Worm (Caenorhabditis elegans) whole organism, L2 larva: Measurements from ENCODE around the gene nhr-275.
A peak's percentile ranks its signal among the peaks of the same experiment; 100 is the strongest.

Source experiments
- C34F6.9 ChIP-seq: fragments of 150-350 bp; optimal IDR thresholded peaks from 2 replicates; lab custom pipeline; 2014; ENCODE audit warnings: missing biosample characterization, missing genetic modification characterization
- F13H6.1 ChIP-seq: sonication (generic microtip); optimal IDR thresholded peaks from 2 replicates; lab custom pipeline; 2016; ENCODE audit warnings: missing genetic modification characterization, missing compliant biosample characterization
- Y55F3AM.14 ChIP-seq: fragments of 200-800 bp; sonication (Bioruptor generic); optimal IDR thresholded peaks from 2 replicates; lab custom pipeline; 2018; ENCODE audit warnings: mild to moderate bottlenecking, missing genetic modification characterization, missing compliant biosample characterization
- ZK546.5 ChIP-seq: sonication (generic microtip); optimal IDR thresholded peaks from 2 replicates; lab custom pipeline; 2017; ENCODE audit warnings: missing biosample characterization, missing genetic modification characterization
- alr-1 ChIP-seq: fragments of 150-350 bp; optimal IDR thresholded peaks from 2 replicates; lab custom pipeline; 2014; ENCODE audit warnings: missing biosample characterization, missing genetic modification characterization
- aly-2 ChIP-seq: fragments of 150-350 bp; optimal IDR thresholded peaks from 2 replicates; lab custom pipeline; 2014; ENCODE audit warnings: missing biosample characterization, missing genetic modification characterization
- ama-1 ChIP-seq: fragments of 150-350 bp; optimal IDR thresholded peaks from 2 replicates; lab custom pipeline; 2018; ENCODE audit warnings: inconsistent platforms
- blmp-1 ChIP-seq: sonication (generic microtip); optimal IDR thresholded peaks from 2 replicates; lab custom pipeline; 2017; ENCODE audit warnings: missing genetic modification characterization, mild to moderate bottlenecking, missing compliant biosample characterization, antibody characterized with exemption, moderate library complexity; ENCODE audit not compliant: insufficient read depth
- ceh-16 ChIP-seq: fragments of 150-350 bp; optimal IDR thresholded peaks from 2 replicates; lab custom pipeline; 2014; ENCODE audit warnings: missing biosample characterization, missing genetic modification characterization
- ceh-82 ChIP-seq: fragments of 150-350 bp; optimal IDR thresholded peaks from 2 replicates; lab custom pipeline; 2014; ENCODE audit warnings: missing biosample characterization, missing genetic modification characterization
- crh-2 ChIP-seq: sonication (generic microtip); optimal IDR thresholded peaks from 2 replicates; lab custom pipeline; 2017; ENCODE audit warnings: missing biosample characterization, missing genetic modification characterization
- dmd-4 ChIP-seq: sonication (generic microtip); optimal IDR thresholded peaks from 2 replicates; lab custom pipeline; 2017; ENCODE audit warnings: missing biosample characterization, missing genetic modification characterization
- elt-1 ChIP-seq: fragments of 150-350 bp; optimal IDR thresholded peaks from 2 replicates; lab custom pipeline; 2014; ENCODE audit warnings: missing biosample characterization, missing genetic modification characterization
- fos-1 ChIP-seq: fragments of 150-350 bp; optimal IDR thresholded peaks from 2 replicates; lab custom pipeline; 2014; ENCODE audit warnings: missing biosample characterization, missing genetic modification characterization
- gmeb-1 ChIP-seq: fragments of 150-350 bp; optimal IDR thresholded peaks from 2 replicates; lab custom pipeline; 2014; ENCODE audit warnings: missing biosample characterization, missing genetic modification characterization
- lin-39 ChIP-seq: fragments of 150-350 bp; optimal IDR thresholded peaks from 2 replicates; lab custom pipeline; 2014; ENCODE audit warnings: missing biosample characterization, missing genetic modification reagents, missing genetic modification characterization
- lsy-2 ChIP-seq, 2 experiments: fragments of 150-350 bp in 1 of 2; sonication (generic microtip) in 1 of 2; optimal IDR thresholded peaks; 2 replicates each; lab custom pipeline; 2014 to 2017; ENCODE audit warnings: missing biosample characterization in 2 of 2, missing genetic modification characterization in 2 of 2
- mdl-1 ChIP-seq, 2 experiments: fragments of 150-350 bp in 1 of 2; sonication (generic microtip) in 1 of 2; optimal IDR thresholded peaks; 2 replicates each; lab custom pipeline; 2017; ENCODE audit warnings: missing biosample characterization in 2 of 2, missing genetic modification characterization in 2 of 2
- nhr-10 ChIP-seq: sonication (generic microtip); optimal IDR thresholded peaks from 2 replicates; lab custom pipeline; 2017; ENCODE audit warnings: missing biosample characterization, missing genetic modification characterization
- nhr-11 ChIP-seq: fragments of 150-350 bp; optimal IDR thresholded peaks from 2 replicates; lab custom pipeline; 2014; ENCODE audit warnings: missing biosample characterization, missing genetic modification characterization
- nhr-129 ChIP-seq: fragments of 150-350 bp; optimal IDR thresholded peaks from 2 replicates; lab custom pipeline; 2014; ENCODE audit warnings: missing biosample characterization, missing genetic modification characterization
- nhr-21 ChIP-seq: fragments of 150-350 bp; optimal IDR thresholded peaks from 2 replicates; lab custom pipeline; 2014; ENCODE audit warnings: missing biosample characterization, missing genetic modification characterization
- nhr-23 ChIP-seq: fragments of 150-350 bp; optimal IDR thresholded peaks from 2 replicates; lab custom pipeline; 2014; ENCODE audit warnings: missing biosample characterization, missing genetic modification reagents, missing genetic modification characterization
- nhr-237 ChIP-seq: fragments of 150-350 bp; optimal IDR thresholded peaks from 2 replicates; lab custom pipeline; 2014; ENCODE audit warnings: missing biosample characterization, missing genetic modification characterization
- nhr-25 ChIP-seq: fragments of 150-350 bp; sonication (generic microtip); optimal IDR thresholded peaks from 3 replicates; lab custom pipeline; 2014; ENCODE audit warnings: missing biosample characterization, missing genetic modification characterization
- nhr-77 ChIP-seq: fragments of 150-350 bp; optimal IDR thresholded peaks from 2 replicates; lab custom pipeline; 2014; ENCODE audit warnings: missing biosample characterization, missing genetic modification characterization
- skn-1 ChIP-seq: sonication (generic microtip); optimal IDR thresholded peaks from 2 replicates; lab custom pipeline; 2017; ENCODE audit warnings: missing biosample characterization, missing genetic modification characterization
- sma-3 ChIP-seq: sonication (generic microtip); optimal IDR thresholded peaks from 2 replicates; lab custom pipeline; 2016; ENCODE audit warnings: missing genetic modification reagents, missing genetic modification characterization, missing compliant biosample characterization
- sma-9 ChIP-seq, 2 experiments: fragments of 150-350 bp in 1 of 2; sonication (generic microtip) in 1 of 2; optimal IDR thresholded peaks; 2 replicates each; lab custom pipeline; 2014 to 2016; ENCODE audit warnings: missing genetic modification characterization in 2 of 2, mild to moderate bottlenecking in 1 of 2, missing biosample characterization in 1 of 2, missing compliant biosample characterization in 1 of 2, missing genetic modification reagents in 1 of 2, moderate library complexity in 1 of 2
- snpc-4 ChIP-seq: fragments of 150-350 bp; optimal IDR thresholded peaks from 2 replicates; lab custom pipeline; 2014; ENCODE audit warnings: missing biosample characterization, missing genetic modification characterization
- unc-55 ChIP-seq: fragments of 150-350 bp; sonication (generic microtip); optimal IDR thresholded peaks from 3 replicates; lab custom pipeline; 2014; ENCODE audit warnings: missing biosample characterization, missing genetic modification reagents, missing genetic modification characterization
- unc-62 ChIP-seq: fragments of 150-350 bp; optimal IDR thresholded peaks from 2 replicates; lab custom pipeline; 2014; ENCODE audit warnings: missing biosample characterization, missing genetic modification reagents, missing genetic modification characterization
- zag-1 ChIP-seq: fragments of 150-350 bp; optimal IDR thresholded peaks from 2 replicates; lab custom pipeline; 2014; ENCODE audit warnings: missing biosample characterization, missing genetic modification characterization
- ztf-1 ChIP-seq: fragments of 200-800 bp; sonication (Bioruptor generic); conservative IDR thresholded peaks from 2 replicates; pipeline ENCODE4 v1.3.6; 2022; ENCODE audit warnings: missing genetic modification characterization, missing compliant biosample characterization
- ztf-11 ChIP-seq: sonication (generic microtip); optimal IDR thresholded peaks from 2 replicates; lab custom pipeline; 2017; ENCODE audit warnings: missing biosample characterization, missing genetic modification characterization

Gene nhr-275

DNA sequence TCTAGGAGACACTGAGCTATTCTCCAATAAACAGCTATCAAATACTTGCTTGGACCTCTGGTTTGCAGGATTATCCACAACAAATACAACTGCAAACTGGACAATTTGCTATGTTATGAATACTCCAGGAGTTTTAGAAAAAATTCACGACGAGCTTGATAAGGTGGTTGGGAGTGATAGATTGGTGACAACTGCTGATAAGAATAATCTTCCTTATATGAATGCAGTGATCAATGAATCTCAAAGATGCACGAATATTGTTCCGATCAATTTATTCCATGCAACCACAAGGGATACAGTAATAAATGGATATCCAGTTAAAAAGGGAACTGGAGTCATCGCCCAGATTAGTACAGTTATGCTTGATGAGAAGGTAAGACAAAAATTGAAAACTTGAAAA, 15.1 kb downstream of the nhr-275 start:
- TF ChIP-seq F13H6.1, result no peak
- TF ChIP-seq nhr-237 (tag; lab: Kevin White, UChicago), result no peak
- peak; percentile 11 for TF ChIP-seq fos-1 (tag; lab: Kevin White, UChicago)
- no peak for TF ChIP-seq lin-39 (tag; lab: Kevin White, UChicago)

DNA sequence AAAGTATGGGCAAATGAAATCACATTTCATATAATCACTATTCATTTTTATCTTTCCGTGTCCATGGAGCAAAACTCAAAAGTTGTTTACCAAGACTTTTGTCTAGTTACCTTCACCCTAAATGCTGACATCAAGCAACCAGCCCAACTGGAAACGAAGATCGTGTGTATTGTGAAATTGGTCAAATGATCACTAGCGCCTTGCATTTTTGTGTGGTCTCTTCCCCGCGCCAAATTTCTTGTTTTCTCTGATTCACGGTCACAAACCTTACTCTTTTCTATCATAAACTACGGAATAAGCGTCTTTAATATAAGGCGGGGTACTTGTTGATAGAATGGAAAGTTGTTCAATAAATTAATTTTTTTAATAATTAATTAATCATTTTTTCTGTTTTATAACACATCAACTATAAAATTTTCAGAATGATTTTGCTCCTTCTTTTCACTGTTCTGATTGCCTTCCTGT, 16.7 kb downstream of the nhr-275 start, which contains the start of gene cyp-33C7:
TSS of gene cyp-33C7 (plus strand) at position 415 of the 465 bp plus-strand sequence.
- TF ChIP-seq ZK546.5 (tag; lab: Kevin White, UChicago), result no peak
- peak; percentile 64 for TF ChIP-seq sma-9 (GFP tag; optimal IDR thresholded peaks at IDR 0.05; lab: Kevin White, UChicago)
- TF ChIP-seq sma-9 (tag; optimal IDR thresholded peaks at IDR 0.05; lab: Kevin White, UChicago), result no peak
- TF ChIP-seq C34F6.9, result peak; percentile 17
- peak; percentile 35 for TF ChIP-seq gmeb-1
- no peak for TF ChIP-seq dmd-4 (tag; lab: Kevin White, UChicago)
- TF ChIP-seq nhr-129 (tag; lab: Kevin White, UChicago), result peak; percentile 59
- TF ChIP-seq skn-1, result peak; percentile 10
- TF ChIP-seq ztf-11 (tag; lab: Kevin White, UChicago), result no peak
- TF ChIP-seq crh-2, result peak; percentile 46
- peak; percentile 81 for TF ChIP-seq fos-1 (tag; lab: Kevin White, UChicago)

DNA sequence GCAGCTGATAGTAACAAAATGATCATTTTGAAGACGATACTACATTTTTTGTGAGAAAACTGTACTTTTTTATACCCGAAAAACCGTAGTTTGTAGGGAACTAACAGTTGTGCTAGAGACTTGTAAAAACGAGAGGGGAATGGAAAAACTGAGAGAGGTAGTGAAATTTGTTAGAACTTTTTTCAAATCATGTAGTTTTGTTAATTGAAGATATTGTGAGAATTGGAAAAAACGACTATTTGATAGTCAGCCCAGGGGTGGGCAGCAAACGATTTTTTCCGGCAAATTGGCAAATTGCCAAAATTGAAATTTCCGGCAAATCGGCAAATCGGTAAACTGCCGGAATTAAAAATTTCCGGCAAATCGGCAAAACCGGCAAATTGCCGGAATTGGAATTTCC, 17.5 kb downstream of the nhr-275 start, which contains the start of gene cyp-33C6:
TSS of gene cyp-33C6 (minus strand) at position 101 of the 400 bp plus-strand sequence.
- no peak for TF ChIP-seq ztf-11 (tag; lab: Kevin White, UChicago)
- no peak for TF ChIP-seq aly-2 (tag; lab: Kevin White, UChicago)
- TF ChIP-seq nhr-10, result no peak
- TF ChIP-seq nhr-77 (tag; lab: Kevin White, UChicago), result no peak
- TF ChIP-seq nhr-25, result no peak
- TF ChIP-seq mdl-1 (tag; optimal IDR thresholded peaks at IDR 0.05; lab: Kevin White, UChicago), result no peak
- no peak for TF ChIP-seq gmeb-1

DNA sequence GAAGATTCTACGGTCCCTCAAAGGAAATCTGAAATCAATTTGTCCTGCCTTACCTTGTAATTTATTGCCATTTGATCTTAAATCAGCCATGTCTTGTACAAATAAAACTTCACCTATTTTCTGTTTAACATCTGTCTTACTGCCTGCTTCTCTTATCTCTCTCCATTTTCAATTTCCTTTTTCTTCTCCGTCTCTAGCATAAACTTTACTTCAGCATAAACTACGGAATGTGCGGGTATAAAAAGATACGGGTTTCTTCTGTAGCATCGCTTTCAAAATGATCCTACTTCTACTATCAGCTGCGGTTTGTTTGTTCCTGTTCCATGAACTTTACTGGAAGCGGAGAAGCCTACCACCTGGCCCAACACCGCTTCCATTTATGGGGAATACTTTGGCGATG, 22.1 kb downstream of the nhr-275 start, which contains the start of gene cyp-33C5:
TSS of gene cyp-33C5 (plus strand) at position 254 of the 400 bp plus-strand sequence.
- TF ChIP-seq ztf-11 (tag; lab: Kevin White, UChicago), result no peak
- TF ChIP-seq unc-55, result peak; percentile 2
- TF ChIP-seq alr-1, result no peak
- peak; percentile 44 for TF ChIP-seq fos-1 (tag; lab: Kevin White, UChicago)
- no peak for TF ChIP-seq nhr-10
- TF ChIP-seq gmeb-1, result peak; percentile 28
- peak; percentile 5 for TF ChIP-seq sma-3 (GFP tag; lab: Kevin White, UChicago)
- TF ChIP-seq ztf-1 (GFP tag; lab: Robert Waterston, UW), result no peak
- peak; percentile 74 for TF ChIP-seq sma-9 (GFP tag; optimal IDR thresholded peaks at IDR 0.05; lab: Kevin White, UChicago)
- TF ChIP-seq sma-9 (tag; optimal IDR thresholded peaks at IDR 0.05; lab: Kevin White, UChicago), result no peak
- TF ChIP-seq nhr-21, result no peak
- no peak for TF ChIP-seq ceh-82 (tag; lab: Kevin White, UChicago)
- TF ChIP-seq unc-62, result no peak
- TF ChIP-seq Y55F3AM.14 (GFP tag; lab: Kevin White, UChicago), result no peak
- no peak for TF ChIP-seq nhr-23 (tag; lab: Kevin White, UChicago)
- TF ChIP-seq nhr-129 (tag; lab: Kevin White, UChicago), result peak; percentile 26
- no peak for TF ChIP-seq nhr-25

DNA sequence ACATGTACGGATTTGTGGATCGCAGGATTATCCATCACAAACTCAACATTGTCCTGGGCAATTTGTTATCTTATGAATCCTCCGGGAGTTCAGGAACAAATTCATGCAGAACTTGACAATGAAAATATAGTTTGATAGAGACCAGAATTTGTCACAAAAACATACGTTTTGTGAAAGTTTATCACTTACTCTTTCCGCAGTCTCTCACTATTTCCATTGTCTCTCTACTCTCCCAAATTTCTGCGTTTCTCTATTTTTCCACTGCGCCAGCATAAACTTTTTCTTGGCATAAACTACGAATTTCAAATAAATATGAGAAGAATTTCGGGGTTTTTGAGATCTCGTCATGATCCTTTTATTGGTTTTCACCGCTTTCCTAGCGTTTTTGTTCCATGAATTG, 24.2 kb downstream of the nhr-275 start, which contains the start of gene cyp-33C3:
TSS of gene cyp-33C3 (plus strand) at position 149 of the 400 bp plus-strand sequence.
- TF ChIP-seq Y55F3AM.14 (GFP tag; lab: Kevin White, UChicago), result no peak

DNA sequence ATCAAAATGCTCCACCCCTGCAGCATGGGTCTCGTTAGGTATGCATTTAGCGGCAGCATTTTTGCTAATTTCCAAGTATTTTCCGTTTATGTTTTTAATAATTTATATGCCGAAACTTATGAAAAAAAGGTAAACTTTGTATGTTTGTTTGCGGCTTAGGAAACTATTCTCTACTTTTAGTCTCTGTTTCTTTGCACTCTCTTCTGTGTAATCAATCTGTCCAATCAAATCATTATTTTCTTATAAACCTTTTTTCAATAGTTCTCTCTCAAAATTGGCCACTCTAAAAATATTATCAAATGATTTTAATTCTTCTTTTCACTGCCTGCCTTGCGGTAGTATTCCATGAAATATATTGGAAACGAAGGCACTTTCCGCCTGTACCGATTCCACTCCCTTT, 28.8 kb downstream of the nhr-275 start:
- peak; percentile 16 for TF ChIP-seq gmeb-1
- no peak for TF ChIP-seq skn-1

DNA sequence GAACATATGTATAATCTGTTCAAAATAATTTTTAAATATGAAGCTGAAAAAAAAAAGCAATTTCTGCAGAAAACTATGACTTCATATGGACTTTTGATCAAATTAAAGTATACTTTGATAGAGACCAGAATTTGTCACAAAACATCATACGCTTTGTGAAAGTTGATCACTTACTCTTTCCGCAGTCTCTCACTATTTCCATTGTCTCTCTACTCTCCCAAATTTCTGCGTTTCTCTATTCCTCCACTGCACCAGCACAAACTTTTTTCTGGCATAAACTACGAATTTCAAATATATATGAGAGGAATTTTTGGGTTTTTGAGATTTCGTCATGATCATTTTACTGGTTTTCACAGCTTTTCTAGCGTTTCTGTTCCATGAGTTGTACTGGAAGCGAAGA, 31.0 kb downstream of the nhr-275 start, which contains the start of gene cyp-33C4:
TSS of gene cyp-33C4 (plus strand) at position 293 of the 400 bp plus-strand sequence.
- TF ChIP-seq unc-55 (peak; percentile 34), elt-1 (tag; lab: Kevin White, UChicago) (no peak), sma-9 (GFP tag; optimal IDR thresholded peaks at IDR 0.05; lab: Kevin White, UChicago) (peak; percentile 32), sma-9 (tag; optimal IDR thresholded peaks at IDR 0.05; lab: Kevin White, UChicago) (no peak), fos-1 (tag; lab: Kevin White, UChicago) (peak; percentile 31), nhr-129 (tag; lab: Kevin White, UChicago) (peak; percentile 7), zag-1 (tag; lab: Kevin White, UChicago) (no peak), gmeb-1 (peak; percentile 3), nhr-11 (tag; lab: Kevin White, UChicago) (no peak), F13H6.1 (no peak), ceh-82 (tag; lab: Kevin White, UChicago) (no peak), ztf-1 (GFP tag; lab: Robert Waterston, UW) (no peak), snpc-4 (tag; lab: Kevin White, UChicago) (no peak), C34F6.9 (peak; percentile 28), aly-2 (tag; lab: Kevin White, UChicago) (no peak), ama-1 (lab: Kevin White, UChicago) (no peak), blmp-1 (tag; lab: Kevin White, UChicago) (no peak), skn-1 (no peak), nhr-23 (tag; lab: Kevin White, UChicago) (no peak), ceh-16 (tag; lab: Kevin White, UChicago) (no peak), crh-2 (no peak), lsy-2 (tag; optimal IDR thresholded peaks at IDR 0.05; lab: Kevin White, UChicago) (no peak), ztf-11 (tag; lab: Kevin White, UChicago) (no peak)
